Worm (Caenorhabditis elegans) whole organism, late embryonic: ENCODE results near the gene F26D10.13.

Experiments
- elt-2 ChIP-seq: sonication (generic microtip); optimal IDR thresholded peaks from 2 replicates; lab custom pipeline; 2016; ENCODE audit warnings: missing genetic modification reagents, missing genetic modification characterization, missing compliant biosample characterization
- pha-4 ChIP-seq: fragments of 150-350 bp; optimal IDR thresholded peaks from 2 replicates; lab custom pipeline; 2018; ENCODE audit warnings: missing biosample characterization, missing genetic modification reagents, missing genetic modification characterization
- sox-4 ChIP-seq: sonication (generic microtip); optimal IDR thresholded peaks from 2 replicates; lab custom pipeline; 2017; ENCODE audit warnings: mild to moderate bottlenecking, missing genetic modification characterization, inconsistent platforms, missing compliant biosample characterization

- no peak for TF ChIP-seq sox-4 (tag; lab: Kevin White, UChicago)
- TF ChIP-seq elt-2 (tag; lab: Kevin White, UChicago) = no peak
- no peak for TF ChIP-seq pha-4 (tag; lab: Kevin White, UChicago)
Measured at ce11 chrIV:17237029-17237428, 27.6 kb downstream of the F26D10.13 start.
